Fruit fly (Drosophila melanogaster): ENCODE data around the gene Atg17.

The Atg17 gene

dm6 chr3R:5691042-5691441, 21.5 kb downstream of the Atg17 start:
- TF ChIP-seq CG7101 (tag; optimal IDR thresholded peaks at IDR 0.05) = no peak
- TF ChIP-seq toe (GFP tag; optimal IDR thresholded peaks at IDR 0.05) = no peak
- TF ChIP-seq ovo (GFP tag; optimal IDR thresholded peaks at IDR 0.05) = no peak
- TF ChIP-seq cic (GFP tag; optimal IDR thresholded peaks at IDR 0.05) = no peak
- no peak for TF ChIP-seq CG7045 (GFP tag; optimal IDR thresholded peaks at IDR 0.05)
- no peak for TF ChIP-seq CG14711 (tag; optimal IDR thresholded peaks at IDR 0.05)
- TF ChIP-seq Mnt (GFP tag; optimal IDR thresholded peaks at IDR 0.05) = no peak
- TF ChIP-seq CG33017 (tag; optimal IDR thresholded peaks at IDR 0.05) = no peak
- TF ChIP-seq CG1620 (GFP tag; optimal IDR thresholded peaks at IDR 0.05) = no peak
- no peak for TF ChIP-seq CG11617 (GFP tag; optimal IDR thresholded peaks at IDR 0.05)
- no peak for TF ChIP-seq CG12768 (GFP tag; optimal IDR thresholded peaks at IDR 0.05)
- no peak for TF ChIP-seq Crg-1 (GFP tag; optimal IDR thresholded peaks at IDR 0.05)
- no peak for TF ChIP-seq cnc (optimal IDR thresholded peaks at IDR 0.05)
- TF ChIP-seq Clk (GFP tag; optimal IDR thresholded peaks at IDR 0.05) = no peak
- no peak for TF ChIP-seq Hr96 (GFP tag; optimal IDR thresholded peaks at IDR 0.05)

DNA sequence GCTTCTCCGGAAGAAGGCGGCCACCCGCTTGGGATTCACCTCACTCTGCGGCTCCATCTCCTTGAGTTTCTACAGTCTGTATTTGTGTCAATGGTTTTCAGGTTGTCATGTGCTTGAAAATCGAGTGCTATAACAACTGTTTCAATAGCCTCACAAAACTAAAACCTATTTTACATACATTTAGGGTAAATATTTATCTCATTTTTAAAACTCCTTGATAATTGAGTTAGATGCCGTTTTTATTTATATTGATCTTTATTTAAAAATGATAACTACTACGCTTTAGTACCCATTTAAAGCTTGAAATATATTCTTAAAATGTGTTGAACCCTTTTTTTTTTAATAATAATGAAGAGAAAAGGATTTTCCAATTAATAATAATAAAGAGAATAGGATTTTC, 23.7 kb downstream of the Atg17 start, which contains the start of gene CG2104:
TSS of gene CG2104 (minus strand) at position 101 of the 400 bp plus-strand sequence.
- no peak for TF ChIP-seq CG12768 (GFP tag; optimal IDR thresholded peaks at IDR 0.05)
- no peak for TF ChIP-seq CG33017 (tag; optimal IDR thresholded peaks at IDR 0.05)
- no peak for TF ChIP-seq Clk (GFP tag; optimal IDR thresholded peaks at IDR 0.05)
- no peak for TF ChIP-seq CG1620 (GFP tag; optimal IDR thresholded peaks at IDR 0.05)
- no peak for TF ChIP-seq CG7045 (GFP tag; optimal IDR thresholded peaks at IDR 0.05)
- TF ChIP-seq CG7101 (tag; optimal IDR thresholded peaks at IDR 0.05) = no peak
- no peak for TF ChIP-seq Crg-1 (GFP tag; optimal IDR thresholded peaks at IDR 0.05)
- no peak for TF ChIP-seq CG5204 (GFP tag; optimal IDR thresholded peaks at IDR 0.05)
- no peak for TF ChIP-seq cnc (optimal IDR thresholded peaks at IDR 0.05)

dm6 chr3R:5694461-5694860, 24.9 kb downstream of the Atg17 start:
- TF ChIP-seq ovo (GFP tag; optimal IDR thresholded peaks at IDR 0.05) (peak; percentile 28), CG33017 (tag; optimal IDR thresholded peaks at IDR 0.05) (peak; percentile 84), CG12768 (GFP tag; optimal IDR thresholded peaks at IDR 0.05) (peak; percentile 55), CG7101 (tag; optimal IDR thresholded peaks at IDR 0.05) (peak; percentile 83), kay (GFP tag; ENCODE audit: borderline replicate concordance) (peak; percentile 92), Clk (GFP tag; optimal IDR thresholded peaks at IDR 0.05) (no peak), CG14711 (tag; optimal IDR thresholded peaks at IDR 0.05) (peak; percentile 71), pad (GFP tag; optimal IDR thresholded peaks at IDR 0.05) (peak; percentile 30), CG1620 (GFP tag; optimal IDR thresholded peaks at IDR 0.05) (peak; percentile 11), toe (GFP tag; optimal IDR thresholded peaks at IDR 0.05) (no peak), CG11617 (GFP tag; optimal IDR thresholded peaks at IDR 0.05) (peak; percentile 48), CG7045 (GFP tag; optimal IDR thresholded peaks at IDR 0.05) (peak; percentile 70), cnc (optimal IDR thresholded peaks at IDR 0.05) (no peak), tj (GFP tag; optimal IDR thresholded peaks at IDR 0.05) (peak; percentile 2), Hr96 (GFP tag; optimal IDR thresholded peaks at IDR 0.05) (peak; percentile 63), cic (GFP tag; optimal IDR thresholded peaks at IDR 0.05) (no peak), Mnt (GFP tag; optimal IDR thresholded peaks at IDR 0.05) (no peak), Crg-1 (GFP tag; optimal IDR thresholded peaks at IDR 0.05) (peak; percentile 52), bab1 (GFP tag; optimal IDR thresholded peaks at IDR 0.05) (peak; percentile 94), CG5204 (GFP tag; optimal IDR thresholded peaks at IDR 0.05) (peak; percentile 34)

DNA sequence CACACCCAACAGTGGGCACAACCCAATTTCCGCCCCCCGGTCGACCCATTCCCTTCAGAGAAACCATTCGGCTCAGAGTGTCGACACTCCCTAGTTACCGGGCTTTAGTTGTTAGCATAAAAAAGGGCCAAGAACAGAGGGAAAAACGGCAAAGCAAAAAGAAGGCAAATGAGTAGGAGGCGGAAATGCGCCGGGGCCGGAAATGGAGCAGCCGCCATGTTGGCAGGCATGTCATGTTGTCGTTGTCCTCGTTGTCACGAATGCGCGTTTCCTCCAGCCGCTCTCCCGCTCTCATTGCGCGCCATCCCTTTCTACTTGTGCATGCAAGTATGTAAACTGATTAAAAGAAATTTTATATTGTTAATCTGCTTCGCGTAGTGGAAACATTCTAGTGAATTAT, 26.9 kb downstream of the Atg17 start:
- TF ChIP-seq CG7045 (GFP tag; optimal IDR thresholded peaks at IDR 0.05) (peak; percentile 23), cic (GFP tag; optimal IDR thresholded peaks at IDR 0.05) (no peak)

DNA sequence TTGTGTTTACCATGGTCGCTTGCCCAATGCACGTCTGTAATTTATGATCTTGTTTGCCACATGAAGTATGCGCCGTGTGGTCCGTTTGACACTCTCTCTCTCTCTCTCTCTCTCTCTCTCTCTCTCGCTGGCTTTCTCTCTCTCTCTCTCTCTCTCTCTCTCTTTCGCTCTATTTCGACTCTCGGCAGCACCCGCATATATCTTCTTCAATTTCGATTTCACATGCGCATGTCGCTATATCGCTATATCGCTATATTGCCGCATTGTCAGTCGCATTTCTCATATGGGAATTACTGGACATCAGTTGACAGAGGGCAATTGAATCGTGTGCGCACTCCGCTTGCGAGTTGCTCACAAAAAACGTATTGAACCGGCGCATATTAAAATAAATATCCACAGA, 31.6 kb downstream of the Atg17 start:
- TF ChIP-seq CG33017 (tag; optimal IDR thresholded peaks at IDR 0.05) (no peak), bab1 (GFP tag; optimal IDR thresholded peaks at IDR 0.05) (peak; percentile 19)

DNA sequence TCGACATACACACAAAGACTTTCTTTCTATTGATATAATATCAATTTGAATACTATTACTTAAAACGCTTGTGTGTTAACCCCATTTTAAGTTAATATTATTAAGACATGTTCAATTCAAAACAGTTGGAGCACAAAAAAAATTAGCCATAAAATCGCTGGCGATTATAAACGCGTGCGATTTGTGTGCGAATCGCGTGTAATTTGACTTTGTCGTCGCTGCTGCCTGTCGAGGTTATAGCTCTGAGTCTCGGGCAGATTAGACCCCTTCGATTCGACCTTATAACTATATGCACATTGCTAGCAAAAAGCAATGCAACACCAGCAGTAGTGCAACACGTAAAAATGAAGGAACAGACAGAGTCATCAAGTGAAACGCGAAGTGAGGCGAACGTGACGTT, 35.5 kb downstream of the Atg17 start:
- TF ChIP-seq cic (GFP tag; optimal IDR thresholded peaks at IDR 0.05) = no peak
- TF ChIP-seq CG33017 (tag; optimal IDR thresholded peaks at IDR 0.05) = no peak
- TF ChIP-seq Crg-1 (GFP tag; optimal IDR thresholded peaks at IDR 0.05) = no peak
- no peak for TF ChIP-seq pad (GFP tag; optimal IDR thresholded peaks at IDR 0.05)
- no peak for TF ChIP-seq Mnt (GFP tag; optimal IDR thresholded peaks at IDR 0.05)
- no peak for TF ChIP-seq Clk (GFP tag; optimal IDR thresholded peaks at IDR 0.05)
- TF ChIP-seq kay (GFP tag; ENCODE audit: borderline replicate concordance) = no peak
- no peak for TF ChIP-seq CG14711 (tag; optimal IDR thresholded peaks at IDR 0.05)
- no peak for TF ChIP-seq CG1620 (GFP tag; optimal IDR thresholded peaks at IDR 0.05)
- TF ChIP-seq CG12768 (GFP tag; optimal IDR thresholded peaks at IDR 0.05) = no peak
- no peak for TF ChIP-seq cnc (optimal IDR thresholded peaks at IDR 0.05)
- no peak for TF ChIP-seq CG7101 (tag; optimal IDR thresholded peaks at IDR 0.05)

DNA sequence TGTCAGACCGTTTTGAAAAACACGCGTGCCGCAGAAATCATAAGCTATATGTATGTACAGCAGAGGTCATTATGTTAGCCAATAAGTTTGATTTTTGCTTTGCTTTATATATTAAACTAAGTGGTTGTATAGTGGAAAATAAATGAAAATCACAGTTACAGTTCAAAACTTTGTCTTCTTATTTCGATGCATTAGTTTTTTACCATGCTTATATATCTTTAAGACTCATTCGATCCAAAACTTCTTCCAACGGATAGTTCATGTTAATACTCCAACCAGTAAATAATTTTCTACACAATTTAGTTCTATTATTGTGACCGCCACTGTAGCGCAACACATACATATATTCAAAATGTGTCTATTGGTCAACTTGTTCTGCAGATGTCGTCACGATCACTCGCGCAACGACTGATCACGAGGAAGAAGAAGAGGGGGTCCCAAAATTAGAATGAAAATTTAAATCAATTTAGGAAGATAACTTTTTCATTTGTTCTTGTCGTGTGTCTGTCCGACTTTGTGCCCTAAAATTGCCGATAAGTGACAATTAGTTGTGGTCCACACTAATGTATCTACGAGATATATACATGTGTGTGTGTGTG, 36.1 kb downstream of the Atg17 start:
- TF ChIP-seq bab1 (GFP tag; optimal IDR thresholded peaks at IDR 0.05) (peak; percentile 23), tj (GFP tag; optimal IDR thresholded peaks at IDR 0.05) (no peak), toe (GFP tag; optimal IDR thresholded peaks at IDR 0.05) (peak; percentile 47), CG33017 (tag; optimal IDR thresholded peaks at IDR 0.05) (no peak), CG14711 (tag; optimal IDR thresholded peaks at IDR 0.05) (peak; percentile 11)

Measured in whole organism, adult.